Fruit fly (Drosophila melanogaster): ENCODE measurements around the gene SclB.

DNA sequence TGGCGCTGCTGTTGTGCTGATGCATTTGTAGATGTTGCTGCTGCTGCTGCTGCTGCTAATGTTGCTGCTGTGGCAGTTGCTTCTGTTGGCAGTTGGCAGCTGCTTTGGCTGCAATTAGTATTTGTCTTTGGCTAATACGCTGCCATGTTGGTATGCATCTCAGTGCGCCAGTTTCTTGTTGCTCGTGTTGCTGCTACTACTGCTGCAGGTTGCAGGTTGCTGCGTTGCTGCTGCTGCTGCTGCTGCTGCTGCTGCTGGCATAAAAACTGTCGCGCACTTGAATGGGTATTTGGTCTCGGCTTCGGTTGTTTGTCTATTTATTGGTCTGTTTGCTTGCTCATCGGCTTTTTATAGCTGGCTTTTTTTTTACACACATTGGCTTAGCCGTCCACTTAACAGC, 29.0 kb upstream of the SclB start:
- TF ChIP-seq ttk (optimal IDR thresholded peaks at IDR 0.05) = no peak
- TF ChIP-seq insv (optimal IDR thresholded peaks at IDR 0.05) = no peak
- TF ChIP-seq h (optimal IDR thresholded peaks at IDR 0.05) = no peak
- no peak for TF ChIP-seq Myc (optimal IDR thresholded peaks at IDR 0.05)
